Worm (Caenorhabditis elegans): Measurements from ENCODE around the gene C52B11.5.

The C52B11.5 gene

DNA sequence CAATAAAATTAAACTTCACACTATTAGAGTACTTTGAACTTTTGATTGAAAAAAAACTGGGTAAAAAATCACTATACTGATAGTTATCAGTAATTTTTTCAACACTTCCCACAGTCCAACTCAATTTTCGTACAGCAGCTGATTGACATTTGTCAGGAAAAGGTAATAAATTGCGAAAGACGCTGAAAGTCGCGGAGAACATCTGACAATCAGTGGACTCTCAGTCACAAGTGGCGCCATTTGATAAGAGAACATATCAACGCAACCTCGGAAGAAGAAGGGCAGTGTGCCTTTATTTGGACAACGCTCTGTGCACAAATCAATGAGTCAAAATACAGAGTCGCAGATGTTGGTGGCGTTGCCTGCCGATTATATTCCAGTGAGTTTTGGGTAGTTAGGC lies at the start of gene C52B11.5:
C52B11.5 (plus strand) TSS at position 250 of the 400 bp plus-strand sequence.
- peak; percentile 61 for TF ChIP-seq jun-1 (tag; optimal IDR thresholded peaks at IDR 0.05)
- TF ChIP-seq pha-4 (tag; optimal IDR thresholded peaks at IDR 0.05), result peak; percentile 58
- peak; percentile 97 for TF ChIP-seq elt-2 (tag; optimal IDR thresholded peaks at IDR 0.05)
- TF ChIP-seq pqm-1 (tag; optimal IDR thresholded peaks at IDR 0.05), result peak; percentile 97
- no peak for TF ChIP-seq fkh-2 (tag; optimal IDR thresholded peaks at IDR 0.05)

DNA sequence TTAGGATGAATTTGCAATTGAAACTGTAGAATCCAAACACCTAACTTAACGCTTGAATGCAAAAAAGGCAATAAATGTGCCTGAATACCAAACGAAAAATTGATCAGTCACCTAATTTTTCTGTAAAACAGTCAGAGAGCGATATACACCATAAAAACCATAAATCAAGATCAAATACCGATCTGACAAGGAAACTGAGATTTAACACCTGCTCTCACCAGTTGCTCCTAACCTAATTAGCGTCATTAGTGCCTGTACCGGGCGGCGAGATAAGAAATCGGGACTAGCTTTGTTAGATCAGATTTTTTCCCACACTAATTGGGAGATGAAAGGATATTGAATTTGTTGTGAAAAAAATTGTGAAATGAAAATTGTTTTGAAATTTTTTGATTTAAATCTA lies 49.5 kb upstream of the C52B11.5 start:
- TF ChIP-seq hmg-11 (tag; optimal IDR thresholded peaks at IDR 0.05), result no peak
- no peak for TF ChIP-seq pqm-1 (tag; optimal IDR thresholded peaks at IDR 0.05)
- no peak for TF ChIP-seq nfya-1 (tag; optimal IDR thresholded peaks at IDR 0.05; ENCODE audit: insufficient read depth)
- TF ChIP-seq nhr-23 (tag; optimal IDR thresholded peaks at IDR 0.05), result no peak

DNA sequence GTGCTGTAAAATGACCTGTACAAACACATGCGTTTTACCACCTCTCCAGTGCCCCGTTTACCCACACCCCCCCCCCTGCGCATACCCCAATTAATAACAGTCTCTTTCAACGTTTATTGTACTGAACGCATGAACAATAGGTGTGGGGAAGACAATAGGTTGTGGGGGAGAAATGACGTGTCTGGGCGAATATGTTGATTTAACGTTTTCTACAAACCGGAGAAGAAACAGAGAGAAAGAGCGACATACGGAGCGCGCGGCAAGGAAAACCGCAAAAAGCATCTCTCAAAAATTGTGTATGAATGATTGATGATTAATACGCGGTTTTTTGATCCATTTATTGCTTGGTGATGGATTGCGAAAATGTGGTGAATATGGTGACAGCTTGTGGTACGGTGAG lies 48.7 kb upstream of the C52B11.5 start:
- TF ChIP-seq hmg-11 (tag; optimal IDR thresholded peaks at IDR 0.05) (no peak), ZK546.5 (tag; optimal IDR thresholded peaks at IDR 0.05) (no peak), pha-4 (tag; optimal IDR thresholded peaks at IDR 0.05) (peak; percentile 54)

DNA sequence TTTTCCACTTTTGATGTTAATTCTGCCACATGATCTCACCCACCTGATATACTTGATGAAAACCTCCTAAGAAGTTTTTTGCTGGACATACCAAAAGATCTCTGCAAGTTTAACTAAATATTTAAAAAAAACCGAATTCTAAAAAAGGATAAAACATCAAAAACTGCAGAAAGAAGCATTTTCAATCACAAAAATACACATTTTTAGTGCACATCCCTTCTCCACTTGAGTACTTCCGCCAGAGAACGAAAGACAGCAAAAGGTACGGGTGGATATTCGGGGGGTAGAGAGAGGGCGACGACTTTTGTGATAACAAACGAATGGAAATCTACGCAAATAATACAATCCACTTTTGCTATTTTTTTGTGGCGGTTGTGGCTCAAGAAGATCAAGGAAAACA lies 41.9 kb upstream of the C52B11.5 start, which contains the start of gene C46H3.2:
C46H3.2 (minus strand) TSS at position 101 of the 400 bp plus-strand sequence.
- TF ChIP-seq fkh-2 (tag; optimal IDR thresholded peaks at IDR 0.05) (no peak), ceh-16 (tag; optimal IDR thresholded peaks at IDR 0.05) (no peak), lin-15B (tag; optimal IDR thresholded peaks at IDR 0.05) (no peak), mml-1 (tag; optimal IDR thresholded peaks at IDR 0.05) (no peak), ztf-4 (tag; optimal IDR thresholded peaks at IDR 0.05) (no peak), nhr-12 (tag; optimal IDR thresholded peaks at IDR 0.05) (no peak), aly-2 (tag; optimal IDR thresholded peaks at IDR 0.05) (no peak), fos-1 (tag; optimal IDR thresholded peaks at IDR 0.05) (no peak), elt-1 (tag; optimal IDR thresholded peaks at IDR 0.05) (no peak), daf-12 (tag; optimal IDR thresholded peaks at IDR 0.05) (no peak), pqm-1 (tag; optimal IDR thresholded peaks at IDR 0.05) (no peak), nhr-23 (tag; optimal IDR thresholded peaks at IDR 0.05) (no peak)

DNA sequence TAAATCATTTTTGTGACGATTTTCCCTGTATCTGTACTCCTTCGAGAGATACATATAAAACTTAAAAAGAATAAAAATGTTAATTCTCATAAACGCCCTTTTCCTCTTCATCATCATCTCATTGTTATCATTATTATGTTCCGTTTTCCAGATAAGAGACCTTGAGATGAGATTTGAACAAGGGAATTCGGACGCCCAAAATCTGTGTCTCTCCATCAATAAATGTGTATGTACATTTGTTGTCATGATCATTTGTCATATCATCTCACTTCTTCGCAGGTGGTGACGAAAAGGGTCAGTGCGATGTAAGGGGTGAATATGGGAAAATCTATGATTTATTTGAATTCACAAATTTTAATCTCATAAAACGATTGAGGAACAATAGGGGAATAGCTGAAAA lies 40.5 kb upstream of the C52B11.5 start:
- TF ChIP-seq ceh-9 (tag; optimal IDR thresholded peaks at IDR 0.05), result no peak
- TF ChIP-seq nhr-237 (tag; optimal IDR thresholded peaks at IDR 0.05), result no peak
- TF ChIP-seq fkh-2 (tag; optimal IDR thresholded peaks at IDR 0.05), result no peak
- no peak for TF ChIP-seq nhr-23 (tag; optimal IDR thresholded peaks at IDR 0.05)
- TF ChIP-seq nhr-25 (tag; optimal IDR thresholded peaks at IDR 0.05), result no peak
- TF ChIP-seq nfya-1 (tag; optimal IDR thresholded peaks at IDR 0.05; ENCODE audit: insufficient read depth), result no peak
- no peak for TF ChIP-seq R02D3.7 (tag; optimal IDR thresholded peaks at IDR 0.05)
- no peak for TF ChIP-seq tbx-2 (tag; optimal IDR thresholded peaks at IDR 0.05)
- no peak for TF ChIP-seq nhr-28 (tag; optimal IDR thresholded peaks at IDR 0.05)
- no peak for TF ChIP-seq nhr-67 (tag; optimal IDR thresholded peaks at IDR 0.05)
- no peak for TF ChIP-seq ama-1 (optimal IDR thresholded peaks at IDR 0.05)
- TF ChIP-seq lin-15B (tag; optimal IDR thresholded peaks at IDR 0.05), result no peak
- TF ChIP-seq elt-1 (tag; optimal IDR thresholded peaks at IDR 0.05), result no peak
- no peak for TF ChIP-seq nhr-11 (tag; optimal IDR thresholded peaks at IDR 0.05)

DNA sequence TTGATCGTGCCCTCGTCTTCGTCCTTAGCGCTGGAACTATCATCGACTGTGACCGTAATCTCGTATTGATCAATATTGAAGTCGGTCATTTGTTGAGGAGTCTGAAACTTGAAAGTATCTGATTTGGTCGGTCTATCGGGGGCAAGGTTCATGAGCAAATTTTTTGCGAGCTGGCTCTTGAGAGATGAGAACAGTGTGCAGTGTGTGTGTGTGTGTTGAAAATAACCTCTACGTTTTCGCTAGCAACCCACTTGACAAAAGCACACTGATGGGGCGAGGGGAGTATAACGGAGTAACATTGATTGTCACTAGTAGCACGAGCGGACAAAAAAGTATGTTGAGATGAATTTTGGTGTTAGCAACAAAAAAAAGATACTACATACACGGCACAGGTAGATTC lies 33.8 kb upstream of the C52B11.5 start, which contains the start of gene C25G6.3:
C25G6.3 (minus strand) TSS at position 101 of the 400 bp plus-strand sequence.
- TF ChIP-seq ceh-82 (tag; optimal IDR thresholded peaks at IDR 0.05), result no peak
- TF ChIP-seq jun-1 (tag; optimal IDR thresholded peaks at IDR 0.05), result no peak
- TF ChIP-seq ZK546.5 (tag; optimal IDR thresholded peaks at IDR 0.05), result no peak
- TF ChIP-seq nhr-11 (tag; optimal IDR thresholded peaks at IDR 0.05), result no peak
- TF ChIP-seq lin-15B (tag; optimal IDR thresholded peaks at IDR 0.05), result no peak
- no peak for TF ChIP-seq ztf-11 (tag; optimal IDR thresholded peaks at IDR 0.05)
- no peak for TF ChIP-seq nhr-23 (tag; optimal IDR thresholded peaks at IDR 0.05)
- no peak for TF ChIP-seq nhr-77 (tag; optimal IDR thresholded peaks at IDR 0.05)
- TF ChIP-seq nhr-12 (tag; optimal IDR thresholded peaks at IDR 0.05), result no peak
- TF ChIP-seq elt-1 (tag; optimal IDR thresholded peaks at IDR 0.05), result no peak
- no peak for TF ChIP-seq mdl-1 (tag; optimal IDR thresholded peaks at IDR 0.05)
- no peak for TF ChIP-seq fos-1 (tag; optimal IDR thresholded peaks at IDR 0.05)
- TF ChIP-seq ztf-4 (tag; optimal IDR thresholded peaks at IDR 0.05), result no peak
- TF ChIP-seq mml-1 (tag; optimal IDR thresholded peaks at IDR 0.05), result no peak
- TF ChIP-seq snpc-4 (tag; optimal IDR thresholded peaks at IDR 0.05), result no peak
- TF ChIP-seq nhr-28 (tag; optimal IDR thresholded peaks at IDR 0.05), result no peak
- no peak for TF ChIP-seq egl-5 (tag; optimal IDR thresholded peaks at IDR 0.05)
- TF ChIP-seq nfya-1 (tag; optimal IDR thresholded peaks at IDR 0.05; ENCODE audit: insufficient read depth), result no peak
- no peak for TF ChIP-seq nhr-67 (tag; optimal IDR thresholded peaks at IDR 0.05)

All from whole organism, L3 larva.